Fruit fly (Drosophila melanogaster): ENCODE results near the gene Acer.

- TF ChIP-seq en (GFP tag; optimal IDR thresholded peaks at IDR 0.05), result no peak
- TF ChIP-seq CG16863 (GFP tag; optimal IDR thresholded peaks at IDR 0.05), result no peak
- no peak for TF ChIP-seq CG10654 (GFP tag; optimal IDR thresholded peaks at IDR 0.05)
- TF ChIP-seq CTCF (GFP tag; optimal IDR thresholded peaks at IDR 0.05), result no peak
- TF ChIP-seq Sin3A (optimal IDR thresholded peaks at IDR 0.05), result no peak
- no peak for TF ChIP-seq Dbx (GFP tag; IDR thresholded peaks at IDR 0.05)
- TF ChIP-seq kni (GFP tag; optimal IDR thresholded peaks at IDR 0.05), result no peak
- TF ChIP-seq CG9727 (GFP tag; optimal IDR thresholded peaks at IDR 0.05), result no peak
- TF ChIP-seq CG12744 (GFP tag; optimal IDR thresholded peaks at IDR 0.05), result no peak
- TF ChIP-seq kay (GFP tag; optimal IDR thresholded peaks at IDR 0.05), result no peak
Observed at dm6 chr2L:8496269-8496668, 25.5 kb upstream of the Acer start, which contains the start of gene Bace.
